Fruit fly (Drosophila melanogaster) whole organism, wandering third instar larva: Measurements from ENCODE around the gene Psa.

ENCODE experiments used
- Abd-B ChIP-seq: fragments of >200 bp; optimal IDR thresholded peaks from 2 replicates; lab custom pipeline; 2017; ENCODE audit warnings: missing biosample characterization, missing genetic modification characterization
- CG32264 ChIP-seq: fragments of 200-800 bp; sonication (Bioruptor generic); optimal IDR thresholded peaks from 2 replicates; lab custom pipeline; 2016; ENCODE audit warnings: missing biosample characterization, missing genetic modification characterization
- CG9705 ChIP-seq: fragments of 200-800 bp; sonication (Bioruptor generic); optimal IDR thresholded peaks from 2 replicates; lab custom pipeline; 2018; ENCODE audit warnings: missing biosample characterization, mild to moderate bottlenecking, missing genetic modification characterization
- CrebA ChIP-seq: fragments of 200-800 bp; sonication (Bioruptor generic); optimal IDR thresholded peaks from 2 replicates; lab custom pipeline; 2016; ENCODE audit warnings: missing biosample characterization, mild to moderate bottlenecking, missing genetic modification characterization, borderline replicate concordance
- Dfd ChIP-seq: fragments of >200 bp; optimal IDR thresholded peaks from 2 replicates; lab custom pipeline; 2017; ENCODE audit warnings: missing biosample characterization, missing genetic modification characterization
- Dif ChIP-seq: fragments of 200-275, 200-300 bp; sonication (Bioruptor generic); optimal IDR thresholded peaks from 2 replicates; lab custom pipeline; 2018; ENCODE audit warnings: missing biosample characterization, missing genetic modification characterization; ENCODE audit not compliant: partially characterized antibody
- GATAd ChIP-seq: sonication (Bioruptor generic); optimal IDR thresholded peaks from 2 replicates; lab custom pipeline; 2016; ENCODE audit warnings: missing biosample characterization, missing genetic modification characterization
- HLH106 ChIP-seq: fragments of 200-800 bp; optimal IDR thresholded peaks from 3 replicates; lab custom pipeline; 2019; ENCODE audit warnings: missing biosample characterization, mild to moderate bottlenecking, missing genetic modification characterization, moderate library complexity
- Hnf4 ChIP-seq: fragments of 200-800 bp; sonication (Bioruptor generic); optimal IDR thresholded peaks from 2 replicates; lab custom pipeline; 2016; ENCODE audit warnings: missing biosample characterization, mild to moderate bottlenecking, missing genetic modification characterization
- Hr78 ChIP-seq: fragments of >200 bp; optimal IDR thresholded peaks from 2 replicates; lab custom pipeline; 2017; ENCODE audit warnings: missing biosample characterization, missing genetic modification characterization
- Hr83 ChIP-seq: fragments of 200-300 bp; sonication (Bioruptor generic); optimal IDR thresholded peaks from 2 replicates; lab custom pipeline; 2016; ENCODE audit warnings: missing biosample characterization, mild to moderate bottlenecking, missing genetic modification characterization, moderate library complexity; ENCODE audit not compliant: poor library complexity, severe bottlenecking
- Jra ChIP-seq: sonication (Bioruptor generic); optimal IDR thresholded peaks from 2 replicates; lab custom pipeline; 2016; ENCODE audit warnings: missing biosample characterization, missing genetic modification characterization
- Mio ChIP-seq: sonication (Bioruptor generic); optimal IDR thresholded peaks from 2 replicates; lab custom pipeline; 2016; ENCODE audit warnings: missing biosample characterization, missing genetic modification characterization
- Myc ChIP-seq: fragments of >200 bp; optimal IDR thresholded peaks from 2 replicates; lab custom pipeline; 2017
- N ChIP-seq: fragments of >200 bp; optimal IDR thresholded peaks from 2 replicates; lab custom pipeline; 2018; ENCODE audit warnings: missing biosample characterization, missing external identifiers, missing genetic modification characterization
- OdsH ChIP-seq: fragments of 200-800 bp; sonication (Bioruptor generic); optimal IDR thresholded peaks from 2 replicates; lab custom pipeline; 2016; ENCODE audit warnings: missing biosample characterization, mild to moderate bottlenecking, missing genetic modification characterization
- Rel ChIP-seq, 2 experiments: fragments of 200-800 bp; sonication (Bioruptor generic) in 1 of 2; optimal IDR thresholded peaks; 2 replicates in 1 of 2; 3 replicates in 1 of 2; lab custom pipeline; 2016 to 2019; ENCODE audit warnings: mild to moderate bottlenecking in 2 of 2, missing biosample characterization in 2 of 2, missing genetic modification characterization in 2 of 2, moderate library complexity in 1 of 2
- Sp1 ChIP-seq: fragments of 200-800 bp; sonication (Bioruptor generic); optimal IDR thresholded peaks from 3 replicates; lab custom pipeline; 2019; ENCODE audit warnings: missing biosample characterization, mild to moderate bottlenecking, missing genetic modification characterization, moderate library complexity
- Vsx2 ChIP-seq: fragments of 200-300, 225-300 bp; sonication (Bioruptor generic); optimal IDR thresholded peaks from 2 replicates; lab custom pipeline; 2018; ENCODE audit warnings: missing biosample characterization, missing genetic modification characterization; ENCODE audit not compliant: partially characterized antibody
- br ChIP-seq: fragments of 200-800 bp; sonication (Bioruptor generic); optimal IDR thresholded peaks from 2 replicates; lab custom pipeline; 2016; ENCODE audit warnings: missing biosample characterization, missing genetic modification characterization
- brk ChIP-seq: fragments of 200-800 bp; sonication (Bioruptor generic); optimal IDR thresholded peaks from 2 replicates; lab custom pipeline; 2016; ENCODE audit warnings: missing biosample characterization, mild to moderate bottlenecking, missing genetic modification characterization
- dl ChIP-seq, 2 experiments: fragments of 175-275, 200-275 bp in 1 of 2; fragments of 200-275 bp in 1 of 2; sonication (Bioruptor generic); optimal IDR thresholded peaks; lab custom pipeline; 2018; ENCODE audit warnings: mild to moderate bottlenecking in 2 of 2, missing biosample characterization in 2 of 2, missing genetic modification characterization in 2 of 2, moderate library complexity in 2 of 2; ENCODE audit not compliant: partially characterized antibody in 2 of 2, insufficient read depth in 1 of 2
- dmrt93B ChIP-seq: fragments of 200-800 bp; sonication (Bioruptor generic); optimal IDR thresholded peaks from 2 replicates; lab custom pipeline; 2018; ENCODE audit warnings: missing biosample characterization, mild to moderate bottlenecking, missing genetic modification characterization
- dsf ChIP-seq: sonication (Bioruptor generic); optimal IDR thresholded peaks from 2 replicates; lab custom pipeline; 2016; ENCODE audit warnings: missing biosample characterization, missing genetic modification characterization, borderline replicate concordance
- ey ChIP-seq: fragments of 200-800 bp; sonication (Bioruptor generic); optimal IDR thresholded peaks from 2 replicates; lab custom pipeline; 2016; ENCODE audit warnings: missing biosample characterization, missing genetic modification characterization
- foxo ChIP-seq, 2 experiments: fragments of 200-800 bp; sonication (Bioruptor generic); optimal IDR thresholded peaks; 2 replicates in 1 of 2; 3 replicates in 1 of 2; lab custom pipeline; 2016 to 2017; ENCODE audit warnings: missing biosample characterization in 2 of 2, missing genetic modification characterization in 2 of 2
- fru ChIP-seq: fragments of 200-800 bp; sonication (Bioruptor generic); optimal IDR thresholded peaks from 3 replicates; lab custom pipeline; 2016; ENCODE audit warnings: missing biosample characterization, mild to moderate bottlenecking, missing genetic modification characterization
- h ChIP-seq: fragments of 200-800 bp; sonication (Bioruptor generic); optimal IDR thresholded peaks from 3 replicates; lab custom pipeline; 2016; ENCODE audit warnings: missing biosample characterization, mild to moderate bottlenecking, missing genetic modification characterization
- jim ChIP-seq: fragments of 175-275, 200-325 bp; sonication (Bioruptor generic); optimal IDR thresholded peaks from 2 replicates; lab custom pipeline; 2016; ENCODE audit warnings: missing biosample characterization, mild to moderate bottlenecking, missing genetic modification characterization
- lola ChIP-seq: fragments of >200 bp; optimal IDR thresholded peaks from 2 replicates; lab custom pipeline; 2017; ENCODE audit warnings: missing biosample characterization, missing genetic modification characterization
- pan ChIP-seq: fragments of >200 bp; optimal IDR thresholded peaks from 2 replicates; lab custom pipeline; 2017
- psq ChIP-seq: fragments of 200-800 bp; sonication (Bioruptor generic); optimal IDR thresholded peaks from 3 replicates; lab custom pipeline; 2017; ENCODE audit warnings: missing biosample characterization, mild to moderate bottlenecking, missing genetic modification characterization, moderate library complexity
- rgr ChIP-seq: fragments of 200-800 bp; sonication (Bioruptor generic); optimal IDR thresholded peaks from 3 replicates; lab custom pipeline; 2016; ENCODE audit warnings: missing biosample characterization, mild to moderate bottlenecking, missing genetic modification characterization
- sage ChIP-seq: fragments of 200-800 bp; sonication (Bioruptor generic); optimal IDR thresholded peaks from 2 replicates; lab custom pipeline; 2016; ENCODE audit warnings: missing biosample characterization, mild to moderate bottlenecking, missing genetic modification characterization
- sv ChIP-seq: fragments of 200-800 bp; sonication (Bioruptor generic); optimal IDR thresholded peaks from 3 replicates; lab custom pipeline; 2016; ENCODE audit warnings: missing biosample characterization, missing genetic modification characterization
- tai ChIP-seq: sonication (Bioruptor generic); optimal IDR thresholded peaks from 2 replicates; lab custom pipeline; 2016; ENCODE audit warnings: missing biosample characterization, missing genetic modification characterization
- usp ChIP-seq: fragments of >200 bp; optimal IDR thresholded peaks from 2 replicates; lab custom pipeline; 2017; ENCODE audit warnings: missing biosample characterization, missing genetic modification characterization
- woc ChIP-seq: sonication (Bioruptor generic); optimal IDR thresholded peaks from 2 replicates; lab custom pipeline; 2016; ENCODE audit warnings: missing biosample characterization, mild to moderate bottlenecking, missing genetic modification characterization

Gene Psa

DNA sequence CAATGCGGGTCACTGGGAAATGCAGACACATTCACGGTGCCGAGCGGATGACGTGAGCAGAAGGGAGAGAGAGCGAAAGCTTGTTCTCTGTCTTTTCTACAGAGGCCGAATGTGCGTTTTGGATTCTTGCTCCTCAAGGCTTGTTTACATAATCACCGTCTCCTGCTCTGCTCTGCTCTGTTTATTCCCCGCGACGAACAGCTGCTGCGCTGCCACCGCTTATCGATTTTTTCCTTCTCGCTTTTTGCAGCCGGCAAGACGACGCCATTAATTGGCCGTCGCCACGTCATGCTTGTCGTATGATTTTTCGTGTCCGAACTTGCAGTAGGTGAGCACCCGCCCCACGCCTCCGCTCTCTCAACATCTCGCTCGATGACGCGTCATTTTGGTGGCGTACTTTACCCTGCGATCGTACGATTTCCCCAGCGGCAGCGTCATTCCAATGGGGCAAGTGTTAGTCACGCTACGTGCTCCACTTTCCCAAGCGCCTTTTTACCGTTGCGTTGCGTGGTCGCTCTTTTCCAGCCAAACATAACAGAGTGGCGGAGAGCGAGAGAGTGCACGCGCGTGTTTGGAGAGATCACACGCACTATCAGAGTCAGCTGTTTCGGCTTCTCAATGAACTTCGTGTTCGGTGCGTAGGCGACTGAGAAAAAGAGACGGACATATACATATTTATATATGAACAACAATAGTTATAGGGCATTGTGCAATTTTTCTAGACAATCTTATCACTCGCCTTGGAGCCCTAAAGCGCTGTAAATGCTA, 43.9 kb downstream of the Psa start (continued):
- TF ChIP-seq ey (GFP tag; lab: Kevin White, UChicago) (no peak), dsf (GFP tag; lab: Kevin White, UChicago) (no peak)

DNA sequence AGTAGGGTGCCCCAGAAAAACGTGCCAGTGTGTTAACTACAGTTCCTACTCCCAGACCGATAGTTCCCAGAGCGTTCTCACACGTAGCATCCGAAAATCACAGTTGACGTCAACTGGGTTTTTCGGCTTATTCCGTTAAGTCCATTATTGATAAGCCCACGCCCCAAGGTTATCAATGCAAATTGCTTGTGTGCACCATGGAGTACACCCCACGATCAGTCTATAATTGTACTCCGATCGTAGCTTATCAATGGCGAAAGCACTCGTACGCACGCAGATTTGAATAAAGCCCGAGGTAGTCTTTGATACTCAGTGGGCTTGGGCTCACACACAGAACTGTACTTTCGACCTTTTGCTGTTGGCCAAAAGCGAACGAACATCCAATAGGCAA, 44.5 kb downstream of the Psa start:
- TF ChIP-seq CG32264 (no peak), fru (GFP tag; lab: Kevin White, UChicago) (no peak), Rel (GFP tag; optimal IDR thresholded peaks at IDR 0.05; lab: Kevin White, UChicago) (no peak), Rel (tag; optimal IDR thresholded peaks at IDR 0.05; lab: Kevin White, UChicago) (peak; percentile 64), Hr83 (GFP tag; lab: Kevin White, UChicago) (no peak), Dfd (no peak)

DNA sequence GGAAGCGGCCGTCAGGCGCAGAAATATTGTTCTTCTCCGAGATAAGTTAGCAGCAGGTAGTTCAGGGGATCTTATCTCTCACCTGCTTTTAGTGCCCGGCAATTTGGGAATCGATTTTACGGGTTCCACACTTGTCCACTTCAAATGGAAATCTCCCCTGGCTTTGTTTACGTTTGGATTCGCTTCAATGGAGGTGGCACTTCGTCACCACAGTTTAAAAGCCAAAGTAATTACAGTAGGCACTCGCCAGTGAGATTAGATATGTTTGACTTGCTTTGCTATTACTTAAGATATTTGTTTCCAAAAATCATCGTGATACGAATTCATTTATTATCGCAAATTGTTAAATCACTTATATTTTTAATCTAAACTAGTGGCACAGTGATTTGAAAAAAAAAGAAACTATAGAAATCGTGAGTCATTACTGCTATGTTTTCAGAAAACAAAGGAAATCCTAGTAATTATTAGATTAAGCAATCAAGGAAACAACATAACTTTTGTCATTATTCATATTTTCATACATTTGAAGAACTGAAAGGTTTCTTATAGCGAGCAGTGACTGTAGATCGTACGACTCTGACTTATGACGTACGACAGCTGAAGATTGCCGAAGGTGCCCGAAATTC, 45.8 kb downstream of the Psa start:
- TF ChIP-seq Rel (GFP tag; optimal IDR thresholded peaks at IDR 0.05; lab: Kevin White, UChicago) (no peak), Rel (tag; optimal IDR thresholded peaks at IDR 0.05; lab: Kevin White, UChicago) (peak; percentile 51), Dfd (no peak), Jra (GFP tag; lab: Kevin White, UChicago) (peak; percentile 66), Vsx2 (no peak), fru (GFP tag; lab: Kevin White, UChicago) (peak; percentile 92), br (GFP tag; lab: Kevin White, UChicago) (peak; percentile 82), Hr78 (GFP tag; lab: Kevin White, UChicago) (no peak), h (GFP tag; lab: Kevin White, UChicago) (peak; percentile 80), woc (GFP tag; lab: Kevin White, UChicago) (peak; percentile 56), psq (peak; percentile 56), usp (GFP tag; lab: Kevin White, UChicago) (no peak), N (GFP tag; lab: Kevin White, UChicago) (no peak), Hr83 (GFP tag; lab: Kevin White, UChicago) (no peak), sage (GFP tag; lab: Kevin White, UChicago) (no peak), dsf (GFP tag; lab: Kevin White, UChicago) (no peak), OdsH (GFP tag; lab: Kevin White, UChicago) (peak; percentile 81), Dif (GFP tag; lab: Kevin White, UChicago) (no peak), sv (peak; percentile 6), Hnf4 (GFP tag; lab: Kevin White, UChicago) (peak; percentile 72), CrebA (GFP tag; lab: Kevin White, UChicago) (no peak), CG32264 (peak; percentile 29), GATAd (GFP tag; lab: Kevin White, UChicago) (no peak), CG9705 (peak; percentile 22), brk (GFP tag; lab: Kevin White, UChicago) (no peak), Mio (no peak), dmrt93B (GFP tag; lab: Kevin White, UChicago) (peak; percentile 61), dl (GFP tag; optimal IDR thresholded peaks at IDR 0.05; lab: Kevin White, UChicago; ENCODE audit: insufficient read depth in 1 of 2, partially characterized antibody in 2 of 2) (no peak), Sp1 (GFP tag; lab: Kevin White, UChicago) (peak; percentile 75), Abd-B (GFP tag; lab: Kevin White, UChicago) (no peak), jim (GFP tag; lab: Kevin White, UChicago) (no peak), HLH106 (tag; lab: Kevin White, UChicago) (peak; percentile 77), Myc (no peak), pan (lab: Kevin White, UChicago) (no peak), tai (no peak), lola (no peak), rgr (peak; percentile 74), foxo (GFP tag; optimal IDR thresholded peaks at IDR 0.05; lab: Kevin White, UChicago) (peak; percentile 0 to 86), ey (GFP tag; lab: Kevin White, UChicago) (peak; percentile 80)
